Worm (Caenorhabditis elegans) whole organism, mixed stage, embryonic: ENCODE results near the gene ell-1.

Experiments used
- M03D4.4 ChIP-seq: sonication (generic microtip); optimal IDR thresholded peaks from 2 replicates; lab custom pipeline; 2017; ENCODE audit warnings: mild to moderate bottlenecking, missing genetic modification characterization, missing compliant biosample characterization
- blmp-1 ChIP-seq: fragments of 150-350 bp; optimal IDR thresholded peaks from 2 replicates; lab custom pipeline; 2014; ENCODE audit warnings: missing biosample characterization, missing genetic modification characterization
- ceh-39 ChIP-seq: fragments of 150-350 bp; optimal IDR thresholded peaks from 2 replicates; lab custom pipeline; 2014; ENCODE audit warnings: missing biosample characterization, missing genetic modification characterization
- ceh-43 ChIP-seq: fragments of 200-800 bp; sonication (Bioruptor generic); optimal IDR thresholded peaks from 2 replicates; lab custom pipeline; 2018; ENCODE audit warnings: mild to moderate bottlenecking, missing genetic modification characterization, moderate library complexity, missing compliant biosample characterization
- ces-1 ChIP-seq: fragments of 150-350 bp; optimal IDR thresholded peaks from 2 replicates; lab custom pipeline; 2014; ENCODE audit warnings: missing biosample characterization, missing genetic modification reagents, missing genetic modification characterization
- cnd-1 ChIP-seq: fragments of 200-800 bp; sonication (Bioruptor generic); optimal IDR thresholded peaks from 2 replicates; lab custom pipeline; 2018; ENCODE audit warnings: mild to moderate bottlenecking, missing genetic modification characterization, missing compliant biosample characterization
- elt-1 ChIP-seq: sonication (generic microtip); optimal IDR thresholded peaks from 2 replicates; lab custom pipeline; 2017; ENCODE audit warnings: missing genetic modification characterization, mild to moderate bottlenecking, missing compliant biosample characterization, antibody characterized with exemption, moderate library complexity, borderline replicate concordance; ENCODE audit not compliant: insufficient read depth
- elt-3 ChIP-seq: fragments of 150-350 bp; optimal IDR thresholded peaks from 2 replicates; lab custom pipeline; 2014; ENCODE audit warnings: missing biosample characterization, missing genetic modification characterization
- flh-1 ChIP-seq: fragments of 200-800 bp; sonication (Bioruptor generic); optimal IDR thresholded peaks from 2 replicates; lab custom pipeline; 2018; ENCODE audit warnings: mild to moderate bottlenecking, missing genetic modification characterization, moderate library complexity, missing compliant biosample characterization
- ham-2 ChIP-seq: fragments of 200-800 bp; sonication (Bioruptor generic); optimal IDR thresholded peaks from 2 replicates; lab custom pipeline; 2018; ENCODE audit warnings: mild to moderate bottlenecking, missing genetic modification characterization, missing compliant biosample characterization
- lin-13 ChIP-seq: fragments of 150-350 bp; optimal IDR thresholded peaks from 2 replicates; lab custom pipeline; 2014; ENCODE audit warnings: missing biosample characterization, missing genetic modification characterization
- lin-32 ChIP-seq: fragments of 200-800 bp; sonication (Bioruptor generic); optimal IDR thresholded peaks from 2 replicates; lab custom pipeline; 2018; ENCODE audit warnings: mild to moderate bottlenecking, missing genetic modification characterization, missing compliant biosample characterization
- lsy-2 ChIP-seq: fragments of 150-350 bp; optimal IDR thresholded peaks from 2 replicates; lab custom pipeline; 2014; ENCODE audit warnings: missing biosample characterization, missing genetic modification characterization
- mep-1 ChIP-seq: fragments of 150-350 bp; optimal IDR thresholded peaks from 2 replicates; lab custom pipeline; 2017; ENCODE audit warnings: missing biosample characterization, missing genetic modification reagents, missing genetic modification characterization, inconsistent platforms
- nhr-12 ChIP-seq: fragments of 150-350 bp; optimal IDR thresholded peaks from 2 replicates; lab custom pipeline; 2014; ENCODE audit warnings: missing biosample characterization, missing genetic modification characterization
- nhr-2 ChIP-seq: fragments of 150-350 bp; optimal IDR thresholded peaks from 2 replicates; lab custom pipeline; 2014; ENCODE audit warnings: missing biosample characterization, missing genetic modification characterization
- nhr-237 ChIP-seq: fragments of 150-350 bp; optimal IDR thresholded peaks from 2 replicates; lab custom pipeline; 2014; ENCODE audit warnings: missing biosample characterization, missing genetic modification characterization
- nhr-28 ChIP-seq: fragments of 150-350 bp; optimal IDR thresholded peaks from 2 replicates; lab custom pipeline; 2014; ENCODE audit warnings: missing biosample characterization, missing genetic modification characterization
- nhr-76 ChIP-seq: sonication (generic microtip); optimal IDR thresholded peaks from 2 replicates; lab custom pipeline; 2017; ENCODE audit warnings: missing biosample characterization, missing genetic modification characterization
- pha-4 ChIP-seq: fragments of 150-350 bp; optimal IDR thresholded peaks from 2 replicates; lab custom pipeline; 2018; ENCODE audit warnings: missing biosample characterization, missing genetic modification reagents, missing genetic modification characterization
- snpc-4 ChIP-seq: fragments of 150-350 bp; optimal IDR thresholded peaks from 2 replicates; lab custom pipeline; 2014; ENCODE audit warnings: missing biosample characterization, missing genetic modification characterization
- tbx-8 ChIP-seq: fragments of 200-800 bp; sonication (Bioruptor generic); optimal IDR thresholded peaks from 2 replicates; lab custom pipeline; 2018; ENCODE audit warnings: mild to moderate bottlenecking, missing genetic modification characterization, moderate library complexity, missing compliant biosample characterization
- unc-120 ChIP-seq: sonication (generic microtip); optimal IDR thresholded peaks from 2 replicates; lab custom pipeline; 2017; ENCODE audit warnings: missing genetic modification characterization, missing compliant biosample characterization; ENCODE audit not compliant: poor library complexity, severe bottlenecking
- unc-39 ChIP-seq: fragments of 150-350 bp; optimal IDR thresholded peaks from 2 replicates; lab custom pipeline; 2014; ENCODE audit warnings: missing biosample characterization, missing genetic modification characterization
- unc-62 ChIP-seq: fragments of 150-350 bp; optimal IDR thresholded peaks from 2 replicates; lab custom pipeline; 2014; ENCODE audit warnings: missing biosample characterization, missing genetic modification reagents, missing genetic modification characterization
- zip-8 ChIP-seq: fragments of 150-350 bp; optimal IDR thresholded peaks from 2 replicates; lab custom pipeline; 2014; ENCODE audit warnings: missing biosample characterization, missing genetic modification characterization

The ell-1 gene

ce11 chrIV:4398420-4398819 is 4.2 kb downstream of the ell-1 start:
- TF ChIP-seq ceh-43 (GFP tag; lab: Kevin White, UChicago) (no peak), cnd-1 (tag; lab: Kevin White, UChicago) (peak; percentile 19), blmp-1 (tag; lab: Kevin White, UChicago) (no peak), M03D4.4 (tag; lab: Kevin White, UChicago) (no peak), ceh-39 (tag; lab: Kevin White, UChicago) (no peak), unc-62 (peak; percentile 5), unc-120 (tag; lab: Kevin White, UChicago) (peak; percentile 2), ham-2 (GFP tag; lab: Kevin White, UChicago) (peak; percentile 72), nhr-76 (tag; lab: Kevin White, UChicago) (no peak), pha-4 (tag; lab: Kevin White, UChicago) (peak; percentile 14), lsy-2 (tag; lab: Kevin White, UChicago) (peak; percentile 18), elt-3 (tag; lab: Kevin White, UChicago) (no peak)

DNA sequence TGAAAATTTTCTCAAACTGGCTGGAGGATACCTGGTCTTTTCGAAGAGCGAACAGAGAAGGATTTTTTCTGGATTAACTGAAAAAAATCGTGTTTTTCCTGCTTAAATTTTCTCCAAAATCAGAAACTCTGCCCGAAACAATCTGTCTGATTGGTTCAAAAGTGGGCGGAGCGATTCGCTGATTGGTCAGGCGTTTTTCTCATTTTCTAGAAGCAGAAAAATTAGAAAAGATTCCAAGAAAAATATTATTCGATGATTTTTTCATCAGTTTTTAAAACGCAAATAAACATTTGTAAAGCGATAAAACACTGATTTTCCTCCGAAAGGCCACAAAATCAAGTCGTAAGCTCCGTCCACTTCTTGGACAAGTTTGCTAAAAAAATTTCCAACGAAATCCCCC is 4.7 kb downstream of the ell-1 start:
- TF ChIP-seq pha-4 (tag; lab: Kevin White, UChicago) (no peak), nhr-28 (no peak), ceh-39 (tag; lab: Kevin White, UChicago) (no peak), mep-1 (tag; lab: Kevin White, UChicago) (no peak), ces-1 (GFP tag; lab: Kevin White, UChicago) (no peak), nhr-76 (tag; lab: Kevin White, UChicago) (no peak), lin-13 (tag; lab: Kevin White, UChicago) (no peak), nhr-2 (tag; lab: Kevin White, UChicago) (no peak), M03D4.4 (tag; lab: Kevin White, UChicago) (no peak), unc-39 (tag; lab: Kevin White, UChicago) (no peak)

DNA sequence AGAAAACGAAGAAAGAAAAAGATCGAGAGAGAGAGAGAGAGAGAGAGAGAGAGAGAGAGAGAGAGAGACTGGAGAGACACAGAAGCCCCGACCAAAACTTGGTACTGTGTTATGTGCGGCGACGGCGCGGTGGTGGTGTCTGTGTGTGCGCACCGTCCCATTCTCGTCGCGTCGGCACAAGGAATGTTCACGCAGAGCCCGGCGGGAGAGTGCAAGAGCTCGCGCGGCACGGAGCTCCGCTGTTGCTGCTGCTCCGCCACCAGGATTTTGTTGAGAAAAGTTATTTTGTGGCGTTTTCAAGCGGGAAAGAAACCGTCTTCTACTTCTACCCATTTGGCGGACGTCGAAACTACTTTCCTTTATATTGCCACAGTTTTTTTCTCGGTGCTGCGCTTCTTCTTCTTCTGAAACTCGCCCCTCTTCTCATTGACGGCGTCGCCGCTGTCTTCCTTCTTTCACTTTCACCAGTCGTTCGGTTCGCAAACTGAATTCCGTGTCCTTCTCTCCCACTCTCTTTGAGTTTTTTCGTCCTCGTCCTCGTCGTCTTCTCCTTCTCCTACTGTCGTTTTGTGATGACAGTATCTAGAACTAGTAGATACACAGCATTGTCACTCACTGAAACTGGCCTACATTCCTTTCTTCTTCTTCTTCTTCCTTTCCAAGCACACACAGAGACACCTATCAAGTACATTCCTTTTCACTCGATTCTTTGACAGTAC is 5.4 kb downstream of the ell-1 start:
- TF ChIP-seq pha-4 (tag; lab: Kevin White, UChicago): peak; percentile 12
- TF ChIP-seq ceh-43 (GFP tag; lab: Kevin White, UChicago): no peak

ce11 chrIV:4400350-4401326 is 6.4 kb downstream of the ell-1 start, which contains the start of gene Y24D9A.6:
Gene Y24D9A.6 (minus strand): TSS chrIV:4400400.
- TF ChIP-seq elt-1: peak; percentile 53
- TF ChIP-seq flh-1 (GFP tag; lab: Kevin White, UChicago): no peak
- TF ChIP-seq nhr-237: peak; percentile 54
- no peak for TF ChIP-seq nhr-28
- peak; percentile 23 for TF ChIP-seq unc-62
- no peak for TF ChIP-seq elt-3 (tag; lab: Kevin White, UChicago)
- TF ChIP-seq blmp-1 (tag; lab: Kevin White, UChicago): peak; percentile 66

DNA sequence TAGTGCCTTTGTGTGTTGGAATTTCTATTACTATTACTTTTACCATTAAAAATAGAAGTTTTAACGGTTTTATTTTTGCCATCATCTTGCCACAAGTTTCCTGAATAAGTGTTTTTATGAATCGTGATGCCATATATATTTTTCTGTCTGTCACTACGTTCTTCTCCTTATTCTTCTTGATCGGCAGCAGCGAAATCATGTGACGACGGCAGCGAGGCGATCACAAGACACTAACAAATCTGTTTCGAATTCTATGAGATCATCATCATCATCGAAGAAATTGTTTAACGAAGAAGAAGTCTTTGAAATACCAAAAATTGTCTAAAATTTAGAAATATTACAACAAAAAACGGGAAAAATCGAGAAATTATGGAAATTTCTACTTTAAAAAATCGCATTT is 8.2 kb downstream of the ell-1 start:
- TF ChIP-seq flh-1 (GFP tag; lab: Kevin White, UChicago) (no peak), elt-3 (tag; lab: Kevin White, UChicago) (no peak), unc-39 (tag; lab: Kevin White, UChicago) (no peak), tbx-8 (GFP tag; lab: Kevin White, UChicago) (no peak), ham-2 (GFP tag; lab: Kevin White, UChicago) (no peak), nhr-237 (no peak), lin-32 (GFP tag; lab: Kevin White, UChicago) (no peak), zip-8 (no peak), nhr-76 (tag; lab: Kevin White, UChicago) (no peak), nhr-12 (tag; lab: Kevin White, UChicago) (no peak), cnd-1 (tag; lab: Kevin White, UChicago) (no peak), ces-1 (GFP tag; lab: Kevin White, UChicago) (no peak), snpc-4 (tag; lab: Kevin White, UChicago) (no peak)
